Worm (Caenorhabditis elegans): Measurements from ENCODE around the gene btb-20.

- no peak for TF ChIP-seq elt-2 (tag; optimal IDR thresholded peaks at IDR 0.05)
- no peak for TF ChIP-seq madf-2 (tag; optimal IDR thresholded peaks at IDR 0.05)
- TF ChIP-seq hlh-8 (tag; optimal IDR thresholded peaks at IDR 0.05) = no peak
- no peak for TF ChIP-seq F13H6.1 (tag; optimal IDR thresholded peaks at IDR 0.05)
- no peak for TF ChIP-seq T23F11.4 (GFP tag; optimal IDR thresholded peaks at IDR 0.05)
- TF ChIP-seq unc-3 (GFP tag; conservative IDR thresholded peaks at IDR 0.05) = no peak
- no peak for TF ChIP-seq unc-3 (tag; optimal IDR thresholded peaks at IDR 0.05)
- no peak for TF ChIP-seq pha-4 (tag; optimal IDR thresholded peaks at IDR 0.05)
- TF ChIP-seq unc-55 (GFP tag; optimal IDR thresholded peaks at IDR 0.05) = no peak
- TF ChIP-seq ceh-30 (tag; optimal IDR thresholded peaks at IDR 0.05) = no peak
- no peak for TF ChIP-seq C08G9.2 (tag; optimal IDR thresholded peaks at IDR 0.05)
- no peak for TF ChIP-seq nhr-11 (tag; optimal IDR thresholded peaks at IDR 0.05)
- TF ChIP-seq ama-1 (optimal IDR thresholded peaks at IDR 0.05) = no peak
- TF ChIP-seq fkh-6 (tag; optimal IDR thresholded peaks at IDR 0.05) = no peak
- TF ChIP-seq pqm-1 (tag; optimal IDR thresholded peaks at IDR 0.05) = no peak
Measured at ce11 chrII:14483813-14484212, 39.5 kb downstream of the btb-20 start.
